Fruit fly (Drosophila melanogaster): ENCODE measurements around the gene Cmpk.

Cmpk gene

DNA sequence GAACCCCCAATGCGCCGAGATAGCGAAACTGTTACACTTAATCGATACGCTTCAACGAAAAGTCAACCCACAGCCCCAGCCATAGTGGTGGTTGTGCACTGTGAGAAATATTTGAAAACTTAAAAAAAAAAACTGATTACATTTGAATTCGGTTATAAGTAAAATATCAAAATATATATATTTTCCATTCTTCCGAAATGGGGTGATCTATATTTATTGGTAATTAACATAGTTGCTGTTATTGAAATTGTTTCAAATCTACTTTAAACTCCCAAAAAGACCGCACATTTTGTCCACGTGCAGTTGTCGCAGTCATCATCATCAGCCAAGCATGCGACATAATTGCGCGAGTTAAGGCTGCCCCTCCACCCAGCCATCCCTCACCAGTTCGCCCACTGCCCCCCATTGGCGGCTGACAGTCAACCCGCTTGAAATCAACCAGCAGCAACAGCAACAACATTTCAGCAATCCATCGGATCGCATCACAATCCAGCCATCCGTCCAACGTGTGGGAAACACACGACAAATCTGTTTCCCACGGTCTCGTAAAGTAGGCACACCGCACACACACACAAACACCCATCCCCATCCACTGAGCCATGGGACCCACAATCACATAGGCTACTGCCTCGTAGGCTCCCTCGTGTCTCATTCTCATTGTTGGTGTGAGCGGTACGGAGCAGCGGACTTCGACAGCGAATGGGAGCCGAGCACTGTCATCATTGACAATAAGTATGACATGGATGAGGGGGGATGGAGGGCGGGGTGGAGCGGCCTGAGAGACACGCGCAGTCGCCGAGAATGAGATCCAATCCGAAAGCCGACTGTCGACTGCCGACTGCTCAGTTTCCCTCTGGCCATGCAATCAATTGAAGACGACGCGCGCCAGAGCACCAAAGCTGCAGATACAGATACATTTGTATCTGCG lies 34.7 kb downstream of the Cmpk start:
- TF ChIP-seq org-1 (GFP tag; optimal IDR thresholded peaks at IDR 0.05) (peak; percentile 60), Gsc (GFP tag; IDR thresholded peaks at IDR 0.05) (0 out of 2 replicates have a peak, but pooled peaks have one; percentile 26), prd (optimal IDR thresholded peaks at IDR 0.05) (no peak), prd (GFP tag; IDR thresholded peaks at IDR 0.05) (peak; percentile 57; the same call in 1 of the 3 replicates), CG8089 (GFP tag; optimal IDR thresholded peaks at IDR 0.05) (no peak), dmrt99B (tag; optimal IDR thresholded peaks at IDR 0.05) (peak; percentile 84), sc (optimal IDR thresholded peaks at IDR 0.05) (no peak), sc (GFP tag; optimal IDR thresholded peaks at IDR 0.05) (peak; percentile 65), CG13287 (GFP tag; IDR thresholded peaks at IDR 0.05; ENCODE audit: partially characterized antibody) (peak; percentile 34; the same call in 1 of the 2 replicates), Fer3 (tag; optimal IDR thresholded peaks at IDR 0.05) (peak; percentile 47), CG12104 (GFP tag; optimal IDR thresholded peaks at IDR 0.05) (peak; percentile 45), CG3407 (GFP tag; optimal IDR thresholded peaks at IDR 0.05) (peak; percentile 62), E2f1 (GFP tag; IDR thresholded peaks at IDR 0.05) (peak; percentile 62), amos (GFP tag; IDR thresholded peaks at IDR 0.05; ENCODE audit: partially characterized antibody) (no peak), CG9876 (GFP tag; optimal IDR thresholded peaks at IDR 0.05) (no peak), CG7987 (GFP tag; optimal IDR thresholded peaks at IDR 0.05) (peak; percentile 22), CG10462 (GFP tag; optimal IDR thresholded peaks at IDR 0.05) (peak; percentile 21), kay (GFP tag; optimal IDR thresholded peaks at IDR 0.05) (no peak), kah (GFP tag; optimal IDR thresholded peaks at IDR 0.05) (peak; percentile 16), HLHmδ (GFP tag; optimal IDR thresholded peaks at IDR 0.05) (peak; percentile 99), HLH3B (GFP tag; IDR thresholded peaks at IDR 0.05) (peak; percentile 31; the same call in 1 of the 2 replicates), Dip3 (GFP tag; optimal IDR thresholded peaks at IDR 0.05) (no peak), croc (GFP tag; conservative IDR thresholded peaks at IDR 0.05) (peak; percentile 44; the same call in 2 of the 3 replicates), Six4 (GFP tag; optimal IDR thresholded peaks at IDR 0.05) (peak; percentile 34), rib (GFP tag; IDR thresholded peaks at IDR 0.05) (0 out of 2 replicates have a peak, but pooled peaks have one; percentile 48), CG3163 (GFP tag; optimal IDR thresholded peaks at IDR 0.05) (no peak), HLH4C (GFP tag; IDR thresholded peaks at IDR 0.05; ENCODE audit: partially characterized antibody) (peak; percentile 19; the same call in 1 of the 3 replicates), Mrtf (GFP tag; IDR thresholded peaks at IDR 0.05) (0 out of 3 replicates have a peak, but pooled peaks have one; percentile 35), CG17568 (GFP tag; optimal IDR thresholded peaks at IDR 0.05) (no peak), CG3838 (GFP tag; optimal IDR thresholded peaks at IDR 0.05) (no peak), ci (GFP tag; IDR thresholded peaks at IDR 0.05) (peak; percentile 51; the same call in 1 of the 3 replicates), nmo (GFP tag; optimal IDR thresholded peaks at IDR 0.05) (peak; percentile 66), CG3065 (GFP tag; optimal IDR thresholded peaks at IDR 0.05) (peak; percentile 28), Nf-YB (GFP tag; optimal IDR thresholded peaks at IDR 0.05) (peak; percentile 98), Doc2 (GFP tag; IDR thresholded peaks at IDR 0.05) (no peak), NfI (GFP tag; optimal IDR thresholded peaks at IDR 0.05) (peak; percentile 48), CG13123 (GFP tag; optimal IDR thresholded peaks at IDR 0.05) (no peak), CG6791 (GFP tag; IDR thresholded peaks at IDR 0.05; ENCODE audit: partially characterized antibody) (no peak), stc (GFP tag; IDR thresholded peaks at IDR 0.05) (peak; percentile 70), cwo (GFP tag; optimal IDR thresholded peaks at IDR 0.05) (peak; percentile 58), CG18764 (GFP tag; optimal IDR thresholded peaks at IDR 0.05) (peak; percentile 40), E2f2 (GFP tag; IDR thresholded peaks at IDR 0.05) (peak; percentile 26; the same call in 1 of the 2 replicates), CG15514 (GFP tag; optimal IDR thresholded peaks at IDR 0.05) (peak; percentile 8), CTCF (GFP tag; optimal IDR thresholded peaks at IDR 0.05) (peak; percentile 10), CG15601 (tag; optimal IDR thresholded peaks at IDR 0.05) (peak; percentile 57), cato (GFP tag; optimal IDR thresholded peaks at IDR 0.05; ENCODE audit: borderline replicate concordance) (peak; percentile 14), CG30431 (GFP tag; optimal IDR thresholded peaks at IDR 0.05) (peak; percentile 6), CG9817 (tag; optimal IDR thresholded peaks at IDR 0.05) (peak; percentile 55)

All from whole organism, embryonic.